Fruit fly (Drosophila melanogaster) whole organism, prepupa: Measurements from ENCODE around the gene Polr3D.
A peak's percentile ranks its signal among the peaks of the same experiment; 100 is the strongest.

Experiments used
- Blimp-1 ChIP-seq: fragments of 200-800 bp; sonication (Bioruptor generic); optimal IDR thresholded peaks from 3 replicates; lab custom pipeline; 2017; ENCODE audit warnings: missing biosample characterization, missing genetic modification characterization, mild to moderate bottlenecking, moderate library complexity, missing genetic modification reagents
- CG11294 ChIP-seq: fragments of 200-800 bp; sonication (Bioruptor generic); IDR thresholded peaks from 2 replicates; pipeline ENCODE4 v1.3.6; 2022; ENCODE audit warnings: missing biosample characterization, missing genetic modification characterization
- CG11762 ChIP-seq: fragments of 200-800 bp; sonication (Bioruptor generic); optimal IDR thresholded peaks from 3 replicates; lab custom pipeline; 2016; ENCODE audit warnings: missing biosample characterization, missing genetic modification characterization; ENCODE audit not compliant: insufficient read depth
- CG11902 ChIP-seq: fragments of 200-800 bp; sonication (Bioruptor generic); optimal IDR thresholded peaks from 3 replicates; lab custom pipeline; 2016; ENCODE audit warnings: missing biosample characterization, missing genetic modification characterization
- CG15336 ChIP-seq: fragments of 200-800 bp; sonication (Bioruptor generic); IDR thresholded peaks from 2 replicates; pipeline ENCODE4 v1.3.6; 2022; ENCODE audit warnings: missing biosample characterization, missing genetic modification characterization
- CG1621 ChIP-seq: fragments of 200-800 bp; sonication (Bioruptor generic); optimal IDR thresholded peaks from 3 replicates; lab custom pipeline; 2018; ENCODE audit warnings: missing biosample characterization, mild to moderate bottlenecking, missing genetic modification characterization
- CG3032 ChIP-seq: fragments of 200-800 bp; optimal IDR thresholded peaks from 2 replicates; lab custom pipeline; 2019; ENCODE audit warnings: missing biosample characterization, mild to moderate bottlenecking, missing genetic modification characterization, moderate library complexity
- CG31627 ChIP-seq: fragments of 200-800 bp; sonication (Bioruptor generic); optimal IDR thresholded peaks from 3 replicates; lab custom pipeline; 2016; ENCODE audit warnings: missing biosample characterization, missing genetic modification characterization
- CG32006 ChIP-seq: fragments of 200-800 bp; sonication (Bioruptor generic); optimal IDR thresholded peaks from 3 replicates; lab custom pipeline; 2017; ENCODE audit warnings: missing biosample characterization, mild to moderate bottlenecking, missing genetic modification characterization
- CG3919 ChIP-seq: fragments of 200-800 bp; sonication (Bioruptor generic); optimal IDR thresholded peaks from 3 replicates; lab custom pipeline; 2016; ENCODE audit warnings: missing biosample characterization, missing genetic modification characterization
- CG6163 ChIP-seq: fragments of 200-800 bp; sonication (Bioruptor generic); IDR thresholded peaks from 3 replicates; pipeline ENCODE4 v1.3.6; 2022; ENCODE audit warnings: missing biosample characterization, missing genetic modification characterization
- CG6808 ChIP-seq: fragments of 200-800 bp; sonication (Bioruptor generic); optimal IDR thresholded peaks from 3 replicates; lab custom pipeline; 2017; ENCODE audit warnings: missing biosample characterization, missing genetic modification characterization, mild to moderate bottlenecking, moderate library complexity, missing genetic modification reagents
- CG8119 ChIP-seq: fragments of 200-800 bp; sonication (Bioruptor generic); IDR thresholded peaks from 3 replicates; pipeline ENCODE4 v1.3.6; 2022; ENCODE audit warnings: missing biosample characterization, missing genetic modification characterization
- CG8632 ChIP-seq: fragments of 200-800 bp; sonication (Bioruptor generic); optimal IDR thresholded peaks from 3 replicates; lab custom pipeline; 2016; ENCODE audit warnings: missing biosample characterization, missing genetic modification characterization
- Eip78C ChIP-seq: fragments of 200-800 bp; sonication (Bioruptor generic); peaks from one replicate; lab custom pipeline; 2016; ENCODE audit warnings: missing biosample characterization, missing genetic modification characterization
- Ets21C ChIP-seq: fragments of 200-800 bp; sonication (Bioruptor generic); optimal IDR thresholded peaks from 3 replicates; lab custom pipeline; 2016; ENCODE audit warnings: missing biosample characterization, missing genetic modification characterization
- Ets96B ChIP-seq: fragments of 200-800 bp; optimal IDR thresholded peaks from 2 replicates; lab custom pipeline; 2019; ENCODE audit warnings: missing biosample characterization, mild to moderate bottlenecking, missing genetic modification characterization, moderate library complexity
- Gug ChIP-seq: fragments of 200-800 bp; sonication (Bioruptor generic); IDR thresholded peaks from 2 replicates; pipeline ENCODE4 v1.3.6; 2022; ENCODE audit warnings: missing biosample characterization, missing genetic modification characterization
- Hr38 ChIP-seq: sonication (Bioruptor generic); optimal IDR thresholded peaks from 2 replicates; lab custom pipeline; 2016; ENCODE audit warnings: missing biosample characterization, missing genetic modification characterization
- Hr39 ChIP-seq: fragments of 200-800 bp; sonication (Bioruptor generic); optimal IDR thresholded peaks from 2 replicates; lab custom pipeline; 2016; ENCODE audit warnings: missing biosample characterization, missing genetic modification characterization
- Lpt ChIP-seq: fragments of 200-800 bp; sonication (Bioruptor generic); optimal IDR thresholded peaks from 3 replicates; lab custom pipeline; 2016; ENCODE audit warnings: missing biosample characterization, missing genetic modification characterization
- Met ChIP-seq: fragments of 200-800 bp; sonication (Bioruptor generic); optimal IDR thresholded peaks from 3 replicates; lab custom pipeline; 2016; ENCODE audit warnings: missing biosample characterization, missing genetic modification characterization
- OdsH ChIP-seq: fragments of 200-800 bp; sonication (Bioruptor generic); optimal IDR thresholded peaks from 3 replicates; lab custom pipeline; 2016; ENCODE audit warnings: missing biosample characterization, missing genetic modification characterization
- Sox102F ChIP-seq: fragments of 200-800 bp; sonication (Bioruptor generic); optimal IDR thresholded peaks from 2 replicates; lab custom pipeline; 2016; ENCODE audit warnings: missing biosample characterization, mild to moderate bottlenecking, missing genetic modification characterization
- cyc ChIP-seq: fragments of 200-800 bp; sonication (Bioruptor generic); optimal IDR thresholded peaks from 3 replicates; lab custom pipeline; 2016; ENCODE audit warnings: missing biosample characterization, missing genetic modification characterization
- dac ChIP-seq: fragments of 200-800 bp; sonication (Bioruptor generic); optimal IDR thresholded peaks from 2 replicates; lab custom pipeline; 2017; ENCODE audit warnings: missing biosample characterization, mild to moderate bottlenecking, missing genetic modification characterization
- dsx ChIP-seq: fragments of 200-800 bp; optimal IDR thresholded peaks from 3 replicates; lab custom pipeline; 2019; ENCODE audit warnings: missing biosample characterization, mild to moderate bottlenecking, missing genetic modification characterization, moderate library complexity; ENCODE audit not compliant: poor library complexity, severe bottlenecking
- eg ChIP-seq: fragments of 200-800 bp; sonication (Bioruptor generic); IDR thresholded peaks from 3 replicates; pipeline ENCODE4 v1.3.6; 2022; ENCODE audit warnings: missing biosample characterization, missing genetic modification characterization
- esn ChIP-seq: fragments of 200-800 bp; sonication (Bioruptor generic); optimal IDR thresholded peaks from 2 replicates; lab custom pipeline; 2016; ENCODE audit warnings: missing biosample characterization, mild to moderate bottlenecking, missing genetic modification characterization, moderate library complexity
- fkh ChIP-seq: fragments of 200-800 bp; sonication (Bioruptor generic); optimal IDR thresholded peaks from 3 replicates; lab custom pipeline; 2017; ENCODE audit warnings: missing biosample characterization, mild to moderate bottlenecking, missing genetic modification characterization, moderate library complexity
- pdm3 ChIP-seq: fragments of 200-800 bp; sonication (Bioruptor generic); optimal IDR thresholded peaks from 3 replicates; lab custom pipeline; 2016; ENCODE audit warnings: missing biosample characterization, missing genetic modification characterization
- ss ChIP-seq, 2 experiments: fragments of 200-800 bp; sonication (Bioruptor generic); optimal IDR thresholded peaks; 2 replicates in 1 of 2; 3 replicates in 1 of 2; lab custom pipeline; 2017 to 2018; ENCODE audit warnings: mild to moderate bottlenecking in 2 of 2, missing biosample characterization in 2 of 2, missing genetic modification characterization in 2 of 2, moderate library complexity in 1 of 2
- svp ChIP-seq: fragments of 200-800 bp; sonication (Bioruptor generic); peaks from one replicate; lab custom pipeline; 2016; ENCODE audit warnings: missing biosample characterization, missing genetic modification characterization

Polr3D gene

DNA sequence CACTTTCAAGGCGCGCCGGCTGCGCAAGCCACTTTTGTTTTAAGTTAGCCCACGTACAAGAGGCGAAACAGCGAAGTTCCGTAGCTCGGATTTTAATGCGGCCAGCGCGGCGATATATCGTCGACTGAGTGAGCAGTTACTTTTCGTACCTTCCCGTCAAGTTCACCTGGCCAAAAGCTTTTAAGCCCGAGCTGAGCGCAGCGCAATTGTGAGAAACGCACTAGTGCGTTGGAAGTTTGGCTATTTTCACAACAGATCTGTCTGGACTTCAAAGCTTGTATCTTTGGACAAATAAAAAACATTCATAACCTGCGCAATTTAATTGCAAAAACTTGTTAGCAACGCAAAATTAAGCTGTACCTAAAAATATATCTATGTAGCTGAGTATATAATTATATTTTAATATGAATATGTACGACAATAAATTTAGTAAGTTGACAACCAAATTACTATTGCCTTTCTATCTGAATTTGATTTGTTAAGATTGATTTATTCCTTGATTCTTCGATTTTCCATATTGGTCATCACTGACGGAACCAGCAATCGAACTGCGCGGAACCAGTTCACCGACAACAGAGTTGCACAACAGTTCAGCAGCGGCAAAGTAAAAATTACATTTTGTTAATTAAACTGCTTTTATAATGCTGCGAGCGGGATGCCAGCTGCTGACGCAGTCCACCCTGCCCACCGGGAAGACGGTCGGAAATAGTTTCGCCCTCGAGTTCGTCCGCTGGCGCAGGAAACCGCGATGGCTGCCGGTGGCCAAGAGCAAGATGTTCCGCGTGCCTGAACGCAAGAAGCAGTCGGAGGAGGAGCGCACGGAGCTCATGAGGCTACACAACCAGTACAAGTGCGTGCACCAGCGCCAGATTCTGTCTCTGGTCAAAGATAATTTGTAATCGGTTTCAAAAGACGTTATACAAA lies 3.1 kb downstream of the Polr3D start, which contains the start of the genes CG13698 and mRpS26 (continued):
- peak; percentile 78 for TF ChIP-seq OdsH (GFP tag; lab: Kevin White, UChicago)
- TF ChIP-seq pdm3: peak; percentile 66
- TF ChIP-seq CG1621 (tag; lab: Kevin White, UChicago): no peak
- TF ChIP-seq svp (GFP tag; lab: Kevin White, UChicago): no peak
- TF ChIP-seq CG11294 (GFP tag; lab: Robert Waterston, UW): peak; percentile 41; the same call in 1 of the 2 replicates
- TF ChIP-seq CG3032 (tag; lab: Kevin White, UChicago): peak; percentile 81
- peak; percentile 49; the same call in 1 of the 2 replicates for TF ChIP-seq Gug
- TF ChIP-seq Hr38 (GFP tag; lab: Kevin White, UChicago): no peak
- TF ChIP-seq cyc: peak; percentile 42
- TF ChIP-seq eg (GFP tag; lab: Robert Waterston, UW): peak; percentile 52; the same call in 2 of the 3 replicates
- peak; percentile 96 for TF ChIP-seq dsx (GFP tag; lab: Kevin White, UChicago)
- peak; percentile 55 for TF ChIP-seq dac (GFP tag; lab: Kevin White, UChicago)
- peak; percentile 46 for TF ChIP-seq CG3919 (GFP tag; lab: Kevin White, UChicago)
- peak; percentile 50 for TF ChIP-seq CG8632 (GFP tag; lab: Kevin White, UChicago)
- TF ChIP-seq Lpt (GFP tag; lab: Kevin White, UChicago): peak; percentile 12
- TF ChIP-seq Hr39: peak; percentile 55
- peak; percentile 62 for TF ChIP-seq CG31627 (GFP tag; lab: Kevin White, UChicago)
- peak; percentile 64 for TF ChIP-seq Ets96B (tag; lab: Kevin White, UChicago)
- peak; percentile 50 for TF ChIP-seq fkh
- TF ChIP-seq CG32006 (GFP tag; lab: Kevin White, UChicago): peak; percentile 75
- TF ChIP-seq CG6808 (GFP tag; lab: Kevin White, UChicago): peak; percentile 67
- TF ChIP-seq CG11762: peak; percentile 31
- TF ChIP-seq ss (GFP tag; optimal IDR thresholded peaks at IDR 0.05; lab: Kevin White, UChicago): peak in 1 of 2 experiments; percentile 37
- TF ChIP-seq Blimp-1: peak; percentile 40

DNA sequence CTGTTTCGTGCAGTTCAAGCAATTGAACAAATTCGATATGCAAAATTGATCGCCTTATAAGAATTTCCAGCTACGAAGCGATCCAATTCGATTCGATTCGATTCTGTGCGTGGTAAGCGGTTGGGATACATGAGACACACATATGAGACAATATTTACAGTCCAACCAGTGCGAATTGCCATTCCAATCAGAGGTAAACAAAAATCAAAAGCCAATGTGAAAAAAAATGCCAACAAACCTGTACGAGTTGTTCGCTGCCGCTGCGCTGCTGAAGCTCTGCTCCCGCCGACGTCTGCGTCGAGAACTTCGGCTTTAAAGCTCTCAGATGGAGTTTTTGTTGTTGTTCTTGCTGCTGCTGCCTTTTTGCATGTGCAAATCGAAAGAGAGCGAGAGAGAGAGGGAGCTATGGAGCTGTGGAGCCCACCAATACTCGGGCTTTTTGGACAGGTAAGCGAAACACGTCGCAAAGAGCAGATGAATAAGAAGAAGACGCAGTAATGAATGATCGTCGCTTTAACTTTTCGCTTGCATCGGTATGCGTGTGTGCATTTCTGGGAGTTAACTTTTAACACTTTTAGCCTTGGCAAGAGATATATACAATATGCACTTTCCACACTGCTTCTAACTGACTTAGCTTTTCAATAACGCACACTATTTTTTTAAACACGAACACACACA lies 3.9 kb downstream of the Polr3D start:
- peak; percentile 51; the same call in 2 of the 3 replicates for TF ChIP-seq CG6163 (GFP tag; lab: Robert Waterston, UW)
- TF ChIP-seq ss (GFP tag; optimal IDR thresholded peaks at IDR 0.05; lab: Kevin White, UChicago): peak in 1 of 2 experiments; percentile 35
- no peak for TF ChIP-seq CG3032 (tag; lab: Kevin White, UChicago)
- peak; percentile 17 for TF ChIP-seq fkh
- TF ChIP-seq CG6808 (GFP tag; lab: Kevin White, UChicago): peak; percentile 14
- TF ChIP-seq, all 60 proteins: peak for 4

DNA sequence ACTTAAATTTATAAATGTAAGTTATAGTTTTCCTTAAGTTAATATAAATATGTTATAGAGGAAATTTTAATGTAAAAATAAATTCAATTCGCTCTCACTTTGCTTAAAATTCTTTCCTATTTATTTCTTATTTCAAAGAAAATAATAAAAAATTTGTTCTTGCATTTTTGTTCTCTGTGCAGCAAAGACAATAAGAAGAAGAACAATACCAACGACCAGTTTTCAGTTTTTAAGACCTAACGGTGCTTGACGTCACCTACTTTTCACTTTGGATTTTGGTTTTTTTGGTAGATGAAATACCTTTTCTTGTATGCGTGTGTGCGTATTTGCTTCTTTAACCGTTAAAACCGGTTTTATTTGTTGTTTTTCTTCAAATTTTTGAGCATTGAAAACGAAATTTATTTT lies 7.2 kb downstream of the Polr3D start:
- TF ChIP-seq svp (GFP tag; lab: Kevin White, UChicago) (no peak), Blimp-1 (peak; percentile 71), OdsH (GFP tag; lab: Kevin White, UChicago) (peak; percentile 7), Eip78C (peak; percentile 33), CG32006 (GFP tag; lab: Kevin White, UChicago) (no peak), CG11902 (GFP tag; lab: Kevin White, UChicago) (no peak), CG8119 (GFP tag; lab: Robert Waterston, UW) (0 out of 3 replicates have a peak, but pooled peaks have one; percentile 22), esn (GFP tag; lab: Kevin White, UChicago) (peak; percentile 23), CG8632 (GFP tag; lab: Kevin White, UChicago) (peak; percentile 7), Met (GFP tag; lab: Kevin White, UChicago) (peak; percentile 31), Hr38 (GFP tag; lab: Kevin White, UChicago) (no peak), Sox102F (GFP tag; lab: Kevin White, UChicago) (peak; percentile 11), fkh (no peak), Ets21C (GFP tag; lab: Kevin White, UChicago) (no peak), CG15336 (GFP tag; lab: Robert Waterston, UW) (peak; percentile 36; the same call in 1 of the 2 replicates)
